Fruit fly (Drosophila melanogaster) whole organism, embryonic: ENCODE results near the gene Hel25E.

ENCODE experiments used
- Ada2b ChIP-seq: fragments of 200-800 bp; sonication (Bioruptor generic); IDR thresholded peaks from 2 replicates; pipeline ENCODE4 v1.3.6; 2022; ENCODE audit warnings: missing biosample characterization, missing genetic modification characterization
- Asciz ChIP-seq: fragments of 200-800 bp; sonication (Bioruptor generic); optimal IDR thresholded peaks from 2 replicates; lab custom pipeline; 2017; ENCODE audit warnings: missing biosample characterization, mild to moderate bottlenecking, missing genetic modification characterization, missing genetic modification reagents
- B-H1 ChIP-seq: fragments of 200-800 bp; sonication (Bioruptor generic); IDR thresholded peaks from 3 replicates; pipeline ENCODE4 v1.3.6; 2022; ENCODE audit warnings: missing biosample characterization, missing genetic modification characterization
- CG13775 ChIP-seq: fragments of 200-800 bp; sonication (Bioruptor generic); optimal IDR thresholded peaks from 3 replicates; lab custom pipeline; 2017; ENCODE audit warnings: missing biosample characterization, mild to moderate bottlenecking, missing genetic modification characterization
- CG15514 ChIP-seq: fragments of 200-800 bp; sonication (Bioruptor generic); optimal IDR thresholded peaks from 3 replicates; lab custom pipeline; 2017; ENCODE audit warnings: missing biosample characterization, missing genetic modification characterization, mild to moderate bottlenecking, moderate library complexity, missing genetic modification reagents
- CG15696 ChIP-seq: fragments of 200-800 bp; sonication (Bioruptor generic); optimal IDR thresholded peaks from 2 replicates; lab custom pipeline; 2019; ENCODE audit warnings: missing biosample characterization, mild to moderate bottlenecking, missing genetic modification characterization, moderate library complexity
- CG16779 ChIP-seq: fragments of 200-800 bp; sonication (Bioruptor generic); IDR thresholded peaks from 2 replicates; pipeline ENCODE4 v1.3.6; 2022; ENCODE audit warnings: missing biosample characterization, missing genetic modification characterization
- CG17359 ChIP-seq: fragments of 200-800 bp; sonication (Bioruptor generic); optimal IDR thresholded peaks from 3 replicates; lab custom pipeline; 2018; ENCODE audit warnings: missing biosample characterization, mild to moderate bottlenecking, missing genetic modification characterization, moderate library complexity
- CG17361 ChIP-seq: fragments of 200-800 bp; sonication (Bioruptor generic); IDR thresholded peaks from 3 replicates; pipeline ENCODE4 v1.3.6; 2022; ENCODE audit warnings: missing biosample characterization, missing genetic modification characterization
- CG17568 ChIP-seq: fragments of 200-800 bp; sonication (Bioruptor generic); optimal IDR thresholded peaks from 2 replicates; lab custom pipeline; 2018; ENCODE audit warnings: missing biosample characterization, mild to moderate bottlenecking, missing genetic modification characterization, moderate library complexity
- CG18262 ChIP-seq: fragments of 200-800 bp; optimal IDR thresholded peaks from 3 replicates; lab custom pipeline; 2019; ENCODE audit warnings: missing biosample characterization, mild to moderate bottlenecking, missing genetic modification characterization, moderate library complexity
- CG2116 ChIP-seq: fragments of 200-800 bp; sonication (Bioruptor generic); optimal IDR thresholded peaks from 3 replicates; lab custom pipeline; 2018; ENCODE audit warnings: missing biosample characterization, mild to moderate bottlenecking, missing genetic modification characterization
- CG30020 ChIP-seq: fragments of 200-800 bp; optimal IDR thresholded peaks from 2 replicates; lab custom pipeline; 2019; ENCODE audit warnings: missing biosample characterization, mild to moderate bottlenecking, missing genetic modification characterization, moderate library complexity
- CG30403 ChIP-seq: fragments of 200-800 bp; sonication (Bioruptor generic); optimal IDR thresholded peaks from 3 replicates; lab custom pipeline; 2016; ENCODE audit warnings: missing biosample characterization, missing genetic modification characterization
- CG31224 ChIP-seq: fragments of 200-800 bp; sonication (Bioruptor generic); IDR thresholded peaks from 2 replicates; pipeline ENCODE4 v1.3.6; 2022; ENCODE audit warnings: missing biosample characterization, missing genetic modification characterization
- CG31365 ChIP-seq: fragments of 200-800 bp; sonication (Bioruptor generic); optimal IDR thresholded peaks from 2 replicates; lab custom pipeline; 2018; ENCODE audit warnings: missing biosample characterization, mild to moderate bottlenecking, missing genetic modification characterization
- CG3407 ChIP-seq: fragments of 200-800 bp; sonication (Bioruptor generic); optimal IDR thresholded peaks from 2 replicates; lab custom pipeline; 2018; ENCODE audit warnings: missing biosample characterization, mild to moderate bottlenecking, missing genetic modification characterization
- CG7271 ChIP-seq: fragments of 200-800 bp; sonication (Bioruptor generic); optimal IDR thresholded peaks from 2 replicates; lab custom pipeline; 2018; ENCODE audit warnings: missing biosample characterization, mild to moderate bottlenecking, missing genetic modification characterization, moderate library complexity
- CG8924 ChIP-seq: fragments of 200-800 bp; optimal IDR thresholded peaks from 3 replicates; lab custom pipeline; 2019; ENCODE audit warnings: missing biosample characterization, mild to moderate bottlenecking, missing genetic modification characterization, moderate library complexity
- Hr3 ChIP-seq: fragments of 200-800 bp; sonication (Bioruptor generic); optimal IDR thresholded peaks from 3 replicates; lab custom pipeline; 2016; ENCODE audit warnings: missing biosample characterization, missing genetic modification characterization
- Max ChIP-seq: fragments of 200-800 bp; sonication (Bioruptor generic); optimal IDR thresholded peaks from 2 replicates; lab custom pipeline; 2016; ENCODE audit warnings: missing biosample characterization, mild to moderate bottlenecking, missing genetic modification characterization
- Med ChIP-seq: fragments of 200-800 bp; sonication (Bioruptor generic); peaks from one replicate; lab custom pipeline; 2016; ENCODE audit warnings: missing biosample characterization, missing genetic modification characterization, mild to moderate bottlenecking, inconsistent platforms, moderate library complexity
- Mes4 ChIP-seq: fragments of 200-800 bp; sonication (Bioruptor generic); optimal IDR thresholded peaks from 2 replicates; lab custom pipeline; 2016; ENCODE audit warnings: missing biosample characterization, missing genetic modification characterization
- Myb ChIP-seq: fragments of 200-800 bp; sonication (Bioruptor generic); optimal IDR thresholded peaks from 2 replicates; lab custom pipeline; 2016; ENCODE audit warnings: missing biosample characterization, missing genetic modification characterization
- Oli ChIP-seq: fragments of 200-800 bp; sonication (Bioruptor generic); optimal IDR thresholded peaks from 2 replicates; lab custom pipeline; 2018; ENCODE audit warnings: missing biosample characterization, mild to moderate bottlenecking, missing genetic modification characterization, moderate library complexity
- Ptx1 ChIP-seq: fragments of 200-800 bp; sonication (Bioruptor generic); IDR thresholded peaks from 2 replicates; pipeline ENCODE4 v1.3.6; 2022; ENCODE audit warnings: missing biosample characterization, missing genetic modification characterization
- Six4 ChIP-seq: fragments of 200-800 bp; sonication (Bioruptor generic); optimal IDR thresholded peaks from 2 replicates; lab custom pipeline; 2016; ENCODE audit warnings: missing biosample characterization, missing genetic modification characterization
- Sry-δ ChIP-seq: fragments of 200-800 bp; sonication (Bioruptor generic); optimal IDR thresholded peaks from 2 replicates; lab custom pipeline; 2016; ENCODE audit warnings: missing biosample characterization, missing genetic modification characterization
- ab ChIP-seq: fragments of 200-800 bp; sonication (Bioruptor generic); optimal IDR thresholded peaks from 2 replicates; lab custom pipeline; 2016; ENCODE audit warnings: missing biosample characterization, missing genetic modification characterization
- ase ChIP-seq: fragments of 200-800 bp; sonication (Bioruptor generic); IDR thresholded peaks from 3 replicates; pipeline ENCODE4 v1.3.6; 2022; ENCODE audit warnings: missing biosample characterization, missing genetic modification characterization
- bab2 ChIP-seq: fragments of 200-800 bp; sonication (Bioruptor generic); optimal IDR thresholded peaks from 2 replicates; lab custom pipeline; 2016; ENCODE audit warnings: missing biosample characterization, missing genetic modification characterization
- bcd ChIP-seq: fragments of 200-800 bp; sonication (Bioruptor generic); optimal IDR thresholded peaks from 2 replicates; lab custom pipeline; 2017; ENCODE audit warnings: missing biosample characterization, mild to moderate bottlenecking, missing genetic modification characterization
- corto ChIP-seq: fragments of 200-800 bp; sonication (Bioruptor generic); optimal IDR thresholded peaks from 2 replicates; lab custom pipeline; 2016; ENCODE audit warnings: missing biosample characterization, mild to moderate bottlenecking, missing genetic modification characterization, moderate library complexity
- dati ChIP-seq: fragments of 200-800 bp; sonication (Bioruptor generic); IDR thresholded peaks from 2 replicates; pipeline ENCODE4 v1.3.6; 2022; ENCODE audit warnings: missing biosample characterization, missing genetic modification characterization
- dmrt11E ChIP-seq: fragments of 200-800 bp; sonication (Bioruptor generic); optimal IDR thresholded peaks from 3 replicates; lab custom pipeline; 2018; ENCODE audit warnings: missing biosample characterization, mild to moderate bottlenecking, missing genetic modification characterization, moderate library complexity
- dpn ChIP-seq, 2 experiments: fragments of 200-800 bp; sonication (Bioruptor generic); optimal IDR thresholded peaks; 3 replicates each; lab custom pipeline; 2016; ENCODE audit warnings: missing biosample characterization in 2 of 2, missing genetic modification characterization in 2 of 2
- esg ChIP-seq: fragments of 200-800 bp; sonication (Bioruptor generic); conservative IDR thresholded peaks from 2 replicates; pipeline ENCODE4 v1.3.6; 2022; ENCODE audit warnings: missing biosample characterization, missing genetic modification characterization
- ewg ChIP-seq: fragments of 200-800 bp; sonication (Bioruptor generic); optimal IDR thresholded peaks from 3 replicates; lab custom pipeline; 2017; ENCODE audit warnings: mild to moderate bottlenecking, missing biosample characterization, missing genetic modification reagents, missing genetic modification characterization
- fd102C ChIP-seq: fragments of 200-800 bp; sonication (Bioruptor generic); optimal IDR thresholded peaks from 2 replicates; lab custom pipeline; 2018; ENCODE audit warnings: missing biosample characterization, mild to moderate bottlenecking, missing genetic modification characterization, moderate library complexity
- hbn ChIP-seq: fragments of 200-800 bp; sonication (Bioruptor generic); IDR thresholded peaks from 2 replicates; pipeline ENCODE4 v1.3.6; 2022; ENCODE audit warnings: missing biosample characterization, missing genetic modification characterization; ENCODE audit not compliant: partially characterized antibody
- lilli ChIP-seq: fragments of 200-800 bp; sonication (Bioruptor generic); optimal IDR thresholded peaks from 3 replicates; lab custom pipeline; 2016; ENCODE audit warnings: missing biosample characterization, missing genetic modification characterization
- maf-S ChIP-seq: fragments of 200-800 bp; sonication (Bioruptor generic); optimal IDR thresholded peaks from 2 replicates; lab custom pipeline; 2016; ENCODE audit warnings: missing biosample characterization, missing genetic modification characterization
- nerfin-1 ChIP-seq: fragments of 200-800 bp; sonication (Bioruptor generic); optimal IDR thresholded peaks from 3 replicates; lab custom pipeline; 2019; ENCODE audit warnings: missing biosample characterization, mild to moderate bottlenecking, missing genetic modification characterization, moderate library complexity
- pita ChIP-seq: fragments of 200-800 bp; sonication (Bioruptor generic); optimal IDR thresholded peaks from 2 replicates; lab custom pipeline; 2017; ENCODE audit warnings: missing biosample characterization, mild to moderate bottlenecking, missing genetic modification characterization
- psq ChIP-seq: fragments of 200-800 bp; sonication (Bioruptor generic); optimal IDR thresholded peaks from 2 replicates; lab custom pipeline; 2017; ENCODE audit warnings: missing biosample characterization, missing genetic modification characterization
- repo ChIP-seq: fragments of 200-800 bp; sonication (Bioruptor generic); optimal IDR thresholded peaks from 2 replicates; lab custom pipeline; 2016; ENCODE audit warnings: missing biosample characterization, missing genetic modification characterization
- rib ChIP-seq: fragments of 200-800 bp; sonication (Bioruptor generic); IDR thresholded peaks from 2 replicates; pipeline ENCODE4 v1.3.6; 2022; ENCODE audit warnings: missing biosample characterization, missing genetic modification characterization
- sens ChIP-seq: fragments of 200-800 bp; sonication (Bioruptor generic); peaks from one replicate; lab custom pipeline; 2016; ENCODE audit warnings: missing biosample characterization, missing genetic modification characterization
- sna ChIP-seq: fragments of 200-800 bp; sonication (Bioruptor generic); IDR thresholded peaks from 2 replicates; pipeline ENCODE4 v1.3.6; 2022; ENCODE audit warnings: missing biosample characterization, missing genetic modification characterization; ENCODE audit not compliant: partially characterized antibody
- ssp ChIP-seq: fragments of 200-800 bp; sonication (Bioruptor generic); IDR thresholded peaks from 2 replicates; pipeline ENCODE4 v1.3.6; 2022; ENCODE audit warnings: missing biosample characterization, missing genetic modification characterization
- tap ChIP-seq: fragments of 200-800 bp; optimal IDR thresholded peaks from 3 replicates; lab custom pipeline; 2019; ENCODE audit warnings: missing biosample characterization, mild to moderate bottlenecking, missing genetic modification characterization, moderate library complexity
- twi ChIP-seq: fragments of 200-800 bp; optimal IDR thresholded peaks from 2 replicates; lab custom pipeline; 2019; ENCODE audit warnings: missing biosample characterization, mild to moderate bottlenecking, missing genetic modification characterization, moderate library complexity

Gene Hel25E

DNA sequence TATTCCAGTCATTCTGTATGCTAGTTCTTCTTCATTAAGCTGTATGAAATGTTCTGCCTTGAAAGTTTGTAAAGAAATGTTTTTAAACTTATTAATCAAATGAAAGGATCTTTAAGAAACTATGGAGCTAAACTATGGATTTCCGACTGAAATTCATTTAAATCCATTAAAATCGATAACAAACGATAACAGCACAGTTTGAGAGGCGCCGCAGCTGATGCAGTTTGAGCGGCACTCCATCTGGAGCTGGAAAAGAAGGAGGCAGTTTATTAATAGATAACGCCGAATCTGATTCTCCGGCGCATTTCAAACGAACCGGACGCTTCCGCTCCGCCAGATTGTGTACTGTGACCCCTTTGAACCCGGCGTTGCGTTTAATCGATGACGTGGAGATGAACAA is 14.3 kb downstream of the Hel25E start, which contains the start of gene CG31915 (continued):
- TF ChIP-seq dati (GFP tag; lab: Robert Waterston, UW) (no peak), CG3407 (GFP tag; lab: Kevin White, UChicago) (no peak), ewg (GFP tag; lab: Kevin White, UChicago) (no peak), CG31365 (tag; lab: Kevin White, UChicago) (no peak), CG30020 (tag; lab: Kevin White, UChicago) (no peak), bab2 (no peak), ab (GFP tag; lab: Kevin White, UChicago) (no peak), sens (GFP tag; lab: Kevin White, UChicago) (peak; percentile 27), fd102C (GFP tag; lab: Kevin White, UChicago) (no peak), twi (tag; lab: Kevin White, UChicago) (peak; percentile 8), B-H1 (GFP tag; lab: Robert Waterston, UW) (no peak), CG31224 (no peak), psq (no peak), sna (0 out of 2 replicates have a peak, but pooled peaks have one; percentile 39), Mes4 (GFP tag; lab: Kevin White, UChicago) (no peak), CG13775 (GFP tag; lab: Kevin White, UChicago) (no peak), lilli (no peak), Med (no peak), CG17568 (GFP tag; lab: Kevin White, UChicago) (no peak), corto (GFP tag; lab: Kevin White, UChicago) (no peak), dmrt11E (tag; lab: Kevin White, UChicago) (no peak), ase (no peak), pita (GFP tag; lab: Kevin White, UChicago) (no peak), maf-S (no peak), Oli (tag; lab: Kevin White, UChicago) (no peak), CG15514 (GFP tag; lab: Kevin White, UChicago) (peak; percentile 29), rib (no peak), Hr3 (no peak), CG7271 (tag; lab: Kevin White, UChicago) (no peak), nerfin-1 (tag; lab: Kevin White, UChicago) (no peak), dpn (GFP tag; optimal IDR thresholded peaks at IDR 0.05; lab: Kevin White, UChicago) (no peak), Asciz (no peak), Myb (peak; percentile 64), CG15696 (tag; lab: Kevin White, UChicago) (no peak), hbn (GFP tag; lab: Robert Waterston, UW) (peak; percentile 51), CG17361 (GFP tag; lab: Robert Waterston, UW) (no peak), Max (GFP tag; lab: Kevin White, UChicago) (no peak), esg (GFP tag; lab: Robert Waterston, UW) (no peak), CG18262 (tag; lab: Kevin White, UChicago) (no peak), Ptx1 (GFP tag; lab: Robert Waterston, UW) (no peak), Six4 (no peak), Ada2b (GFP tag; lab: Robert Waterston, UW) (no peak), CG8924 (tag; lab: Kevin White, UChicago) (no peak), CG2116 (no peak), tap (tag; lab: Kevin White, UChicago) (no peak), Sry-δ (GFP tag; lab: Kevin White, UChicago) (peak; percentile 29), CG30403 (GFP tag; lab: Kevin White, UChicago) (no peak), ssp (GFP tag; lab: Robert Waterston, UW) (no peak), CG16779 (GFP tag; lab: Robert Waterston, UW) (no peak), CG17359 (tag; lab: Kevin White, UChicago) (no peak), repo (GFP tag; lab: Kevin White, UChicago) (no peak), bcd (GFP tag; lab: Kevin White, UChicago) (no peak)
